Fruit fly (Drosophila melanogaster) whole organism, embryonic: ENCODE data around the gene DIP-alpha.

ENCODE experiments used
- CG11093 ChIP-seq: fragments of 200-800 bp; sonication (Bioruptor generic); IDR thresholded peaks from 3 replicates; pipeline ENCODE4 v1.3.6; 2022; ENCODE audit warnings: missing biosample characterization, missing genetic modification characterization
- CG11456 ChIP-seq: fragments of 200-800 bp; sonication (Bioruptor generic); IDR thresholded peaks from 3 replicates; pipeline ENCODE4 v1.3.6; 2022; ENCODE audit warnings: missing biosample characterization, missing genetic modification characterization
- CG12942 ChIP-seq: fragments of 200-800 bp; sonication (Bioruptor generic); optimal IDR thresholded peaks from 3 replicates; lab custom pipeline; 2016; ENCODE audit warnings: missing biosample characterization, missing genetic modification characterization
- CG14710 ChIP-seq: fragments of 200-800 bp; sonication (Bioruptor generic); optimal IDR thresholded peaks from 3 replicates; lab custom pipeline; 2019; ENCODE audit warnings: missing biosample characterization, mild to moderate bottlenecking, missing genetic modification characterization, moderate library complexity
- CG15269 ChIP-seq: fragments of 200-800 bp; sonication (Bioruptor generic); optimal IDR thresholded peaks from 2 replicates; lab custom pipeline; 2018; ENCODE audit warnings: missing biosample characterization, mild to moderate bottlenecking, missing genetic modification characterization, moderate library complexity
- CG15514 ChIP-seq: fragments of 200-800 bp; sonication (Bioruptor generic); optimal IDR thresholded peaks from 3 replicates; lab custom pipeline; 2017; ENCODE audit warnings: missing biosample characterization, missing genetic modification characterization, mild to moderate bottlenecking, moderate library complexity, missing genetic modification reagents
- CG17186 ChIP-seq: fragments of 200-800 bp; sonication (Bioruptor generic); optimal IDR thresholded peaks from 3 replicates; lab custom pipeline; 2017; ENCODE audit warnings: missing biosample characterization, missing genetic modification reagents, missing genetic modification characterization
- CG17385 ChIP-seq: fragments of 200-800 bp; sonication (Bioruptor generic); optimal IDR thresholded peaks from 3 replicates; lab custom pipeline; 2018; ENCODE audit warnings: missing biosample characterization, mild to moderate bottlenecking, missing genetic modification characterization
- CG17802 ChIP-seq: fragments of 200-800 bp; sonication (Bioruptor generic); optimal IDR thresholded peaks from 2 replicates; lab custom pipeline; 2018; ENCODE audit warnings: missing biosample characterization, mild to moderate bottlenecking, missing genetic modification characterization, moderate library complexity
- CG18476 ChIP-seq: fragments of 200-800 bp; sonication (Bioruptor generic); optimal IDR thresholded peaks from 2 replicates; lab custom pipeline; 2016; ENCODE audit warnings: missing biosample characterization, mild to moderate bottlenecking, missing genetic modification characterization
- CG2129 ChIP-seq: fragments of 200-800 bp; sonication (Bioruptor generic); IDR thresholded peaks from 2 replicates; pipeline ENCODE4 v1.3.6; 2022; ENCODE audit warnings: missing biosample characterization, missing genetic modification characterization; ENCODE audit not compliant: partially characterized antibody
- CG2202 ChIP-seq: fragments of 200-800 bp; sonication (Bioruptor generic); optimal IDR thresholded peaks from 2 replicates; lab custom pipeline; 2018; ENCODE audit warnings: missing biosample characterization, mild to moderate bottlenecking, missing genetic modification characterization
- CG30020 ChIP-seq: fragments of 200-800 bp; optimal IDR thresholded peaks from 2 replicates; lab custom pipeline; 2019; ENCODE audit warnings: missing biosample characterization, mild to moderate bottlenecking, missing genetic modification characterization, moderate library complexity
- CG34376 ChIP-seq: fragments of 200-800 bp; sonication (Bioruptor generic); optimal IDR thresholded peaks from 2 replicates; lab custom pipeline; 2018; ENCODE audit warnings: missing biosample characterization, mild to moderate bottlenecking, missing genetic modification characterization
- CG3726 ChIP-seq: fragments of 200-800 bp; sonication (Bioruptor generic); IDR thresholded peaks from 3 replicates; pipeline ENCODE4, ENCODE4 v1.3.6; 2022; ENCODE audit warnings: missing biosample characterization, missing genetic modification characterization
- CG3995 ChIP-seq: fragments of 200-800 bp; sonication (Bioruptor generic); optimal IDR thresholded peaks from 3 replicates; lab custom pipeline; 2016; ENCODE audit warnings: missing biosample characterization, missing genetic modification characterization
- CG4854 ChIP-seq: fragments of 200-800 bp; sonication (Bioruptor generic); optimal IDR thresholded peaks from 2 replicates; lab custom pipeline; 2016; ENCODE audit warnings: missing biosample characterization, missing genetic modification characterization, inconsistent platforms
- CG6765 ChIP-seq: fragments of 200-800 bp; sonication (Bioruptor generic); optimal IDR thresholded peaks from 3 replicates; lab custom pipeline; 2017; ENCODE audit warnings: missing biosample characterization, mild to moderate bottlenecking, missing genetic modification characterization
- CG8359 ChIP-seq: fragments of 200-800 bp; sonication (Bioruptor generic); optimal IDR thresholded peaks from 2 replicates; lab custom pipeline; 2017; ENCODE audit warnings: missing biosample characterization, mild to moderate bottlenecking, missing genetic modification characterization, borderline replicate concordance
- CG9215 ChIP-seq: fragments of 200-800 bp; sonication (Bioruptor generic); IDR thresholded peaks from 2 replicates; pipeline ENCODE4 v1.3.6; 2022; ENCODE audit warnings: missing biosample characterization, missing genetic modification characterization
- CG9609 ChIP-seq: fragments of 200-800 bp; sonication (Bioruptor generic); optimal IDR thresholded peaks from 3 replicates; lab custom pipeline; 2016; ENCODE audit warnings: missing biosample characterization, missing genetic modification characterization
- CHES-1-like ChIP-seq: fragments of 200-800 bp; sonication (Bioruptor generic); optimal IDR thresholded peaks from 2 replicates; lab custom pipeline; 2016; ENCODE audit warnings: missing biosample characterization, missing genetic modification characterization
- E2f1 ChIP-seq: fragments of 200-800 bp; sonication (Bioruptor generic); IDR thresholded peaks from 2 replicates; pipeline ENCODE4 v1.3.6; 2022; ENCODE audit warnings: missing biosample characterization, missing genetic modification characterization
- Fer1 ChIP-seq: fragments of 200-800 bp; sonication (Bioruptor generic); optimal IDR thresholded peaks from 2 replicates; lab custom pipeline; 2017; ENCODE audit warnings: missing biosample characterization, mild to moderate bottlenecking, missing genetic modification characterization
- GATAe ChIP-seq: fragments of 200-800 bp; sonication (Bioruptor generic); conservative IDR thresholded peaks from 2 replicates; pipeline ENCODE4 v1.3.6; 2022; ENCODE audit warnings: missing biosample characterization, missing genetic modification characterization
- Hr39 ChIP-seq: fragments of >200 bp; optimal IDR thresholded peaks from 2 replicates; lab custom pipeline; 2017
- Rx ChIP-seq: fragments of 200-800 bp; sonication (Bioruptor generic); IDR thresholded peaks from 2 replicates; pipeline ENCODE4 v1.3.6; 2022; ENCODE audit warnings: missing biosample characterization, missing genetic modification characterization
- Six4 ChIP-seq: fragments of 200-800 bp; sonication (Bioruptor generic); optimal IDR thresholded peaks from 2 replicates; lab custom pipeline; 2016; ENCODE audit warnings: missing biosample characterization, missing genetic modification characterization
- Sox102F ChIP-seq: fragments of 200-800 bp; sonication (Bioruptor generic); optimal IDR thresholded peaks from 2 replicates; lab custom pipeline; 2018; ENCODE audit warnings: missing biosample characterization, mild to moderate bottlenecking, missing genetic modification characterization, moderate library complexity
- Spps ChIP-seq: fragments of 200-800 bp; sonication (Bioruptor generic); optimal IDR thresholded peaks from 2 replicates; lab custom pipeline; 2018; ENCODE audit warnings: missing biosample characterization, mild to moderate bottlenecking, missing genetic modification characterization
- Sry-δ ChIP-seq: fragments of 200-800 bp; sonication (Bioruptor generic); optimal IDR thresholded peaks from 2 replicates; lab custom pipeline; 2016; ENCODE audit warnings: missing biosample characterization, missing genetic modification characterization
- Taf1 ChIP-seq: fragments of 200-800 bp; sonication (Bioruptor generic); IDR thresholded peaks from 2 replicates; pipeline ENCODE4 v1.3.6; 2022; ENCODE audit warnings: missing biosample characterization, missing genetic modification characterization
- Trl ChIP-seq, 3 experiments: fragments of >200 bp in 2 of 3; fragments of 200-800 bp in 1 of 3; sonication (Bioruptor generic) in 1 of 3; optimal IDR thresholded peaks; 2 replicates in 1 of 3; 3 replicates in 2 of 3; lab custom pipeline; 2016 to 2017; ENCODE audit warnings: missing biosample characterization in 1 of 3, missing genetic modification characterization in 1 of 3
- corto ChIP-seq: fragments of 200-800 bp; sonication (Bioruptor generic); optimal IDR thresholded peaks from 2 replicates; lab custom pipeline; 2016; ENCODE audit warnings: missing biosample characterization, mild to moderate bottlenecking, missing genetic modification characterization, moderate library complexity
- dmrt99B ChIP-seq: fragments of 200-800 bp; sonication (Bioruptor generic); optimal IDR thresholded peaks from 2 replicates; lab custom pipeline; 2018; ENCODE audit warnings: missing biosample characterization, mild to moderate bottlenecking, missing genetic modification characterization, moderate library complexity
- eve ChIP-seq, 2 experiments: fragments of >200 bp; optimal IDR thresholded peaks; 2 replicates each; lab custom pipeline; 2017; ENCODE audit warnings: missing biosample characterization in 2 of 2, missing genetic modification characterization in 2 of 2
- gro ChIP-seq: fragments of 200-800 bp; sonication (Bioruptor generic); optimal IDR thresholded peaks from 2 replicates; lab custom pipeline; 2016; ENCODE audit warnings: missing biosample characterization, missing genetic modification characterization
- inv ChIP-seq: fragments of 200-800 bp; sonication (Bioruptor generic); IDR thresholded peaks from 2 replicates; pipeline ENCODE4 v1.3.6; 2022; ENCODE audit warnings: missing biosample characterization, missing genetic modification characterization; ENCODE audit not compliant: partially characterized antibody
- nau ChIP-seq: fragments of 200-800 bp; sonication (Bioruptor generic); optimal IDR thresholded peaks from 3 replicates; lab custom pipeline; 2017; ENCODE audit warnings: missing biosample characterization, mild to moderate bottlenecking, missing genetic modification characterization, missing genetic modification reagents
- nom ChIP-seq: fragments of 200-800 bp; sonication (Bioruptor generic); optimal IDR thresholded peaks from 2 replicates; lab custom pipeline; 2017; ENCODE audit warnings: missing biosample characterization, missing genetic modification characterization, mild to moderate bottlenecking, moderate library complexity, missing genetic modification reagents
- otp ChIP-seq: fragments of 200-800 bp; sonication (Bioruptor generic); IDR thresholded peaks from 3 replicates; pipeline ENCODE4, ENCODE4 v1.3.6; 2022; ENCODE audit warnings: missing biosample characterization, missing genetic modification characterization
- pnt ChIP-seq: fragments of 200-800 bp; sonication (Bioruptor generic); optimal IDR thresholded peaks from 3 replicates; lab custom pipeline; 2016; ENCODE audit warnings: missing biosample characterization, missing genetic modification characterization
- ranshi ChIP-seq: fragments of 200-800 bp; sonication (Bioruptor generic); IDR thresholded peaks from 2 replicates; pipeline ENCODE4 v1.3.6; 2022; ENCODE audit warnings: missing biosample characterization, missing genetic modification characterization
- sima ChIP-seq: fragments of 200-800 bp; sonication (Bioruptor generic); optimal IDR thresholded peaks from 2 replicates; lab custom pipeline; 2016; ENCODE audit warnings: missing biosample characterization, missing genetic modification characterization
- so ChIP-seq: fragments of 200-800 bp; sonication (Bioruptor generic); IDR thresholded peaks from 3 replicates; pipeline ENCODE4 v1.3.6; 2022; ENCODE audit warnings: missing biosample characterization, missing genetic modification characterization
- sqz ChIP-seq: fragments of 200-800 bp; sonication (Bioruptor generic); optimal IDR thresholded peaks from 3 replicates; lab custom pipeline; 2018; ENCODE audit warnings: missing biosample characterization, mild to moderate bottlenecking, missing genetic modification characterization
- tgo ChIP-seq: fragments of 200-800 bp; sonication (Bioruptor generic); IDR thresholded peaks from 3 replicates; pipeline ENCODE4 v1.3.6; 2022; ENCODE audit warnings: missing biosample characterization, missing genetic modification characterization
- trh ChIP-seq: fragments of 200-800 bp; sonication (Bioruptor generic); optimal IDR thresholded peaks from 2 replicates; lab custom pipeline; 2016; ENCODE audit warnings: missing biosample characterization, missing genetic modification characterization

Gene DIP-alpha

dm6 chrX:3482119-3483014, 89.1 kb downstream of the DIP-alpha start, which contains the start of the genes CG10804 and CG10802 (continued):
- TF ChIP-seq Taf1 (GFP tag; lab: Robert Waterston, UW) (peak; percentile 79), sima (peak; percentile 19), CG17385 (GFP tag; lab: Kevin White, UChicago) (peak; percentile 45), CG8359 (no peak), CG11456 (GFP tag; lab: Robert Waterston, UW) (peak; percentile 91), CG14710 (tag; lab: Kevin White, UChicago) (peak; percentile 73), CG9215 (GFP tag; lab: Robert Waterston, UW) (peak; percentile 88), inv (peak; percentile 67), CG12942 (peak; percentile 70), gro (GFP tag; lab: Kevin White, UChicago) (peak; percentile 70), CG18476 (GFP tag; lab: Kevin White, UChicago) (peak; percentile 49), otp (GFP tag; lab: Robert Waterston, UW) (peak; percentile 82), Sry-δ (GFP tag; lab: Kevin White, UChicago) (peak; percentile 85), CG17802 (tag; lab: Kevin White, UChicago) (no peak), pnt (GFP tag; lab: Kevin White, UChicago) (peak; percentile 82), CG30020 (tag; lab: Kevin White, UChicago) (peak; percentile 52), dmrt99B (tag; lab: Kevin White, UChicago) (no peak), CG3726 (0 out of 3 replicates have a peak, but pooled peaks have one; percentile 64), tgo (GFP tag; lab: Robert Waterston, UW) (peak; percentile 90), nau (GFP tag; lab: Kevin White, UChicago) (peak; percentile 35), CG11093 (GFP tag; lab: Robert Waterston, UW) (peak; percentile 80), Hr39 (no peak), CG17186 (GFP tag; lab: Kevin White, UChicago) (peak; percentile 12), Fer1 (peak; percentile 28), corto (GFP tag; lab: Kevin White, UChicago) (no peak), CG6765 (no peak), nom (GFP tag; lab: Kevin White, UChicago) (no peak), eve (GFP tag; optimal IDR thresholded peaks at IDR 0.05; lab: Kevin White, UChicago) (no peak), GATAe (GFP tag; lab: Robert Waterston, UW) (peak; percentile 61; the same call in 1 of the 2 replicates), trh (GFP tag; lab: Kevin White, UChicago) (no peak), so (GFP tag; lab: Robert Waterston, UW) (peak; percentile 74), CG3995 (GFP tag; lab: Kevin White, UChicago) (peak; percentile 98), ranshi (GFP tag; lab: Robert Waterston, UW) (peak; percentile 81; the same call in 1 of the 2 replicates), Six4 (GFP tag; lab: Kevin White, UChicago) (peak; percentile 44), CG2202 (tag; lab: Kevin White, UChicago) (peak; percentile 16), Rx (GFP tag; lab: Robert Waterston, UW) (peak; percentile 85), CG34376 (GFP tag; lab: Kevin White, UChicago) (no peak), CG2129 (GFP tag; lab: Robert Waterston, UW) (peak; percentile 49; the same call in 1 of the 2 replicates), CG15514 (GFP tag; lab: Kevin White, UChicago) (peak; percentile 99), E2f1 (GFP tag; lab: Robert Waterston, UW) (peak; percentile 86), CG4854 (peak; percentile 50), CG15269 (tag; lab: Kevin White, UChicago) (no peak), Trl (optimal IDR thresholded peaks at IDR 0.05; lab: Kevin White, UChicago) (no peak), Trl (GFP tag; optimal IDR thresholded peaks at IDR 0.05; lab: Kevin White, UChicago) (peak; percentile 85), CHES-1-like (GFP tag; lab: Kevin White, UChicago) (peak; percentile 74), sqz (GFP tag; lab: Kevin White, UChicago) (peak; percentile 22), Sox102F (peak; percentile 74), CG9609 (GFP tag; lab: Kevin White, UChicago) (peak; percentile 79), Spps (tag; lab: Kevin White, UChicago) (peak; percentile 36)
